Fruit fly (Drosophila melanogaster) whole organism, wandering third instar larva: ENCODE measurements around the gene Arr2.
A peak's percentile ranks its signal among the peaks of the same experiment; 100 is the strongest.

Experiments used
- Abd-B ChIP-seq: fragments of >200 bp; optimal IDR thresholded peaks from 2 replicates; lab custom pipeline; 2017; ENCODE audit warnings: missing biosample characterization, missing genetic modification characterization
- CG32264 ChIP-seq: fragments of 200-800 bp; sonication (Bioruptor generic); optimal IDR thresholded peaks from 2 replicates; lab custom pipeline; 2016; ENCODE audit warnings: missing biosample characterization, missing genetic modification characterization
- CG9705 ChIP-seq: fragments of 200-800 bp; sonication (Bioruptor generic); optimal IDR thresholded peaks from 2 replicates; lab custom pipeline; 2018; ENCODE audit warnings: missing biosample characterization, mild to moderate bottlenecking, missing genetic modification characterization
- CrebA ChIP-seq: fragments of 200-800 bp; sonication (Bioruptor generic); optimal IDR thresholded peaks from 2 replicates; lab custom pipeline; 2016; ENCODE audit warnings: missing biosample characterization, mild to moderate bottlenecking, missing genetic modification characterization, borderline replicate concordance
- Dfd ChIP-seq: fragments of >200 bp; optimal IDR thresholded peaks from 2 replicates; lab custom pipeline; 2017; ENCODE audit warnings: missing biosample characterization, missing genetic modification characterization
- Dif ChIP-seq: fragments of 200-275, 200-300 bp; sonication (Bioruptor generic); optimal IDR thresholded peaks from 2 replicates; lab custom pipeline; 2018; ENCODE audit warnings: missing biosample characterization, missing genetic modification characterization; ENCODE audit not compliant: partially characterized antibody
- GATAd ChIP-seq: sonication (Bioruptor generic); optimal IDR thresholded peaks from 2 replicates; lab custom pipeline; 2016; ENCODE audit warnings: missing biosample characterization, missing genetic modification characterization
- HLH106 ChIP-seq: fragments of 200-800 bp; optimal IDR thresholded peaks from 3 replicates; lab custom pipeline; 2019; ENCODE audit warnings: missing biosample characterization, mild to moderate bottlenecking, missing genetic modification characterization, moderate library complexity
- Hnf4 ChIP-seq: fragments of 200-800 bp; sonication (Bioruptor generic); optimal IDR thresholded peaks from 2 replicates; lab custom pipeline; 2016; ENCODE audit warnings: missing biosample characterization, mild to moderate bottlenecking, missing genetic modification characterization
- Hr78 ChIP-seq: fragments of >200 bp; optimal IDR thresholded peaks from 2 replicates; lab custom pipeline; 2017; ENCODE audit warnings: missing biosample characterization, missing genetic modification characterization
- Hr83 ChIP-seq: fragments of 200-300 bp; sonication (Bioruptor generic); optimal IDR thresholded peaks from 2 replicates; lab custom pipeline; 2016; ENCODE audit warnings: missing biosample characterization, mild to moderate bottlenecking, missing genetic modification characterization, moderate library complexity; ENCODE audit not compliant: poor library complexity, severe bottlenecking
- Jra ChIP-seq: sonication (Bioruptor generic); optimal IDR thresholded peaks from 2 replicates; lab custom pipeline; 2016; ENCODE audit warnings: missing biosample characterization, missing genetic modification characterization
- Mio ChIP-seq: sonication (Bioruptor generic); optimal IDR thresholded peaks from 2 replicates; lab custom pipeline; 2016; ENCODE audit warnings: missing biosample characterization, missing genetic modification characterization
- Myc ChIP-seq: fragments of >200 bp; optimal IDR thresholded peaks from 2 replicates; lab custom pipeline; 2017
- N ChIP-seq: fragments of >200 bp; optimal IDR thresholded peaks from 2 replicates; lab custom pipeline; 2018; ENCODE audit warnings: missing biosample characterization, missing external identifiers, missing genetic modification characterization
- OdsH ChIP-seq: fragments of 200-800 bp; sonication (Bioruptor generic); optimal IDR thresholded peaks from 2 replicates; lab custom pipeline; 2016; ENCODE audit warnings: missing biosample characterization, mild to moderate bottlenecking, missing genetic modification characterization
- Rel ChIP-seq, 2 experiments: fragments of 200-800 bp; sonication (Bioruptor generic) in 1 of 2; optimal IDR thresholded peaks; 2 replicates in 1 of 2; 3 replicates in 1 of 2; lab custom pipeline; 2016 to 2019; ENCODE audit warnings: mild to moderate bottlenecking in 2 of 2, missing biosample characterization in 2 of 2, missing genetic modification characterization in 2 of 2, moderate library complexity in 1 of 2
- Sp1 ChIP-seq: fragments of 200-800 bp; sonication (Bioruptor generic); optimal IDR thresholded peaks from 3 replicates; lab custom pipeline; 2019; ENCODE audit warnings: missing biosample characterization, mild to moderate bottlenecking, missing genetic modification characterization, moderate library complexity
- Vsx2 ChIP-seq: fragments of 200-300, 225-300 bp; sonication (Bioruptor generic); optimal IDR thresholded peaks from 2 replicates; lab custom pipeline; 2018; ENCODE audit warnings: missing biosample characterization, missing genetic modification characterization; ENCODE audit not compliant: partially characterized antibody
- br ChIP-seq: fragments of 200-800 bp; sonication (Bioruptor generic); optimal IDR thresholded peaks from 2 replicates; lab custom pipeline; 2016; ENCODE audit warnings: missing biosample characterization, missing genetic modification characterization
- brk ChIP-seq: fragments of 200-800 bp; sonication (Bioruptor generic); optimal IDR thresholded peaks from 2 replicates; lab custom pipeline; 2016; ENCODE audit warnings: missing biosample characterization, mild to moderate bottlenecking, missing genetic modification characterization
- dl ChIP-seq, 2 experiments: fragments of 175-275, 200-275 bp in 1 of 2; fragments of 200-275 bp in 1 of 2; sonication (Bioruptor generic); optimal IDR thresholded peaks; lab custom pipeline; 2018; ENCODE audit warnings: mild to moderate bottlenecking in 2 of 2, missing biosample characterization in 2 of 2, missing genetic modification characterization in 2 of 2, moderate library complexity in 2 of 2; ENCODE audit not compliant: partially characterized antibody in 2 of 2, insufficient read depth in 1 of 2
- dmrt93B ChIP-seq: fragments of 200-800 bp; sonication (Bioruptor generic); optimal IDR thresholded peaks from 2 replicates; lab custom pipeline; 2018; ENCODE audit warnings: missing biosample characterization, mild to moderate bottlenecking, missing genetic modification characterization
- dsf ChIP-seq: sonication (Bioruptor generic); optimal IDR thresholded peaks from 2 replicates; lab custom pipeline; 2016; ENCODE audit warnings: missing biosample characterization, missing genetic modification characterization, borderline replicate concordance
- ey ChIP-seq: fragments of 200-800 bp; sonication (Bioruptor generic); optimal IDR thresholded peaks from 2 replicates; lab custom pipeline; 2016; ENCODE audit warnings: missing biosample characterization, missing genetic modification characterization
- foxo ChIP-seq, 2 experiments: fragments of 200-800 bp; sonication (Bioruptor generic); optimal IDR thresholded peaks; 2 replicates in 1 of 2; 3 replicates in 1 of 2; lab custom pipeline; 2016 to 2017; ENCODE audit warnings: missing biosample characterization in 2 of 2, missing genetic modification characterization in 2 of 2
- fru ChIP-seq: fragments of 200-800 bp; sonication (Bioruptor generic); optimal IDR thresholded peaks from 3 replicates; lab custom pipeline; 2016; ENCODE audit warnings: missing biosample characterization, mild to moderate bottlenecking, missing genetic modification characterization
- h ChIP-seq: fragments of 200-800 bp; sonication (Bioruptor generic); optimal IDR thresholded peaks from 3 replicates; lab custom pipeline; 2016; ENCODE audit warnings: missing biosample characterization, mild to moderate bottlenecking, missing genetic modification characterization
- jim ChIP-seq: fragments of 175-275, 200-325 bp; sonication (Bioruptor generic); optimal IDR thresholded peaks from 2 replicates; lab custom pipeline; 2016; ENCODE audit warnings: missing biosample characterization, mild to moderate bottlenecking, missing genetic modification characterization
- lola ChIP-seq: fragments of >200 bp; optimal IDR thresholded peaks from 2 replicates; lab custom pipeline; 2017; ENCODE audit warnings: missing biosample characterization, missing genetic modification characterization
- pan ChIP-seq: fragments of >200 bp; optimal IDR thresholded peaks from 2 replicates; lab custom pipeline; 2017
- psq ChIP-seq: fragments of 200-800 bp; sonication (Bioruptor generic); optimal IDR thresholded peaks from 3 replicates; lab custom pipeline; 2017; ENCODE audit warnings: missing biosample characterization, mild to moderate bottlenecking, missing genetic modification characterization, moderate library complexity
- rgr ChIP-seq: fragments of 200-800 bp; sonication (Bioruptor generic); optimal IDR thresholded peaks from 3 replicates; lab custom pipeline; 2016; ENCODE audit warnings: missing biosample characterization, mild to moderate bottlenecking, missing genetic modification characterization
- sage ChIP-seq: fragments of 200-800 bp; sonication (Bioruptor generic); optimal IDR thresholded peaks from 2 replicates; lab custom pipeline; 2016; ENCODE audit warnings: missing biosample characterization, mild to moderate bottlenecking, missing genetic modification characterization
- sv ChIP-seq: fragments of 200-800 bp; sonication (Bioruptor generic); optimal IDR thresholded peaks from 3 replicates; lab custom pipeline; 2016; ENCODE audit warnings: missing biosample characterization, missing genetic modification characterization
- tai ChIP-seq: sonication (Bioruptor generic); optimal IDR thresholded peaks from 2 replicates; lab custom pipeline; 2016; ENCODE audit warnings: missing biosample characterization, missing genetic modification characterization
- usp ChIP-seq: fragments of >200 bp; optimal IDR thresholded peaks from 2 replicates; lab custom pipeline; 2017; ENCODE audit warnings: missing biosample characterization, missing genetic modification characterization
- woc ChIP-seq: sonication (Bioruptor generic); optimal IDR thresholded peaks from 2 replicates; lab custom pipeline; 2016; ENCODE audit warnings: missing biosample characterization, mild to moderate bottlenecking, missing genetic modification characterization

The Arr2 gene

dm6 chr3L:8675029-8675544 lies 26.4 kb upstream of the Arr2 start:
- TF ChIP-seq sv (GFP tag; lab: Kevin White, UChicago): no peak
- no peak for TF ChIP-seq N (GFP tag; lab: Kevin White, UChicago)
- no peak for TF ChIP-seq woc
- no peak for TF ChIP-seq GATAd (GFP tag; lab: Kevin White, UChicago)
- TF ChIP-seq rgr (GFP tag; lab: Kevin White, UChicago): no peak
- TF ChIP-seq jim (GFP tag; lab: Kevin White, UChicago): no peak
- no peak for TF ChIP-seq dl (GFP tag; optimal IDR thresholded peaks at IDR 0.05; lab: Kevin White, UChicago; ENCODE audit: insufficient read depth in 1 of 2, partially characterized antibody in 2 of 2)
- TF ChIP-seq Myc: no peak
- TF ChIP-seq Sp1 (GFP tag; lab: Kevin White, UChicago): no peak
- no peak for TF ChIP-seq Vsx2 (GFP tag; lab: Kevin White, UChicago)
- no peak for TF ChIP-seq tai (GFP tag; lab: Kevin White, UChicago)
- no peak for TF ChIP-seq CG32264 (GFP tag; lab: Kevin White, UChicago)
- TF ChIP-seq br (GFP tag; lab: Kevin White, UChicago): peak; percentile 69
- TF ChIP-seq Dif (GFP tag; lab: Kevin White, UChicago): no peak
- TF ChIP-seq HLH106 (tag; lab: Kevin White, UChicago): no peak
- TF ChIP-seq CrebA (GFP tag; lab: Kevin White, UChicago): no peak
- no peak for TF ChIP-seq OdsH (GFP tag; lab: Kevin White, UChicago)
- no peak for TF ChIP-seq Abd-B
- no peak for TF ChIP-seq pan (lab: Kevin White, UChicago)
- TF ChIP-seq dsf (GFP tag; lab: Kevin White, UChicago): no peak
- no peak for TF ChIP-seq Dfd (GFP tag; lab: Kevin White, UChicago)
- no peak for TF ChIP-seq psq (GFP tag; lab: Kevin White, UChicago)
- no peak for TF ChIP-seq ey (GFP tag; lab: Kevin White, UChicago)
- no peak for TF ChIP-seq lola (GFP tag; lab: Kevin White, UChicago)
- no peak for TF ChIP-seq Hr83 (GFP tag; lab: Kevin White, UChicago)
- no peak for TF ChIP-seq sage (GFP tag; lab: Kevin White, UChicago)
- TF ChIP-seq Jra: no peak
- peak; percentile 56 for TF ChIP-seq fru (GFP tag; lab: Kevin White, UChicago)
- no peak for TF ChIP-seq Rel (GFP tag; optimal IDR thresholded peaks at IDR 0.05; lab: Kevin White, UChicago)
- peak; percentile 100 for TF ChIP-seq Rel (tag; optimal IDR thresholded peaks at IDR 0.05; lab: Kevin White, UChicago)
- no peak for TF ChIP-seq Hnf4 (GFP tag; lab: Kevin White, UChicago)
- peak in 1 of 2 experiments; percentile 21 for TF ChIP-seq foxo (GFP tag; optimal IDR thresholded peaks at IDR 0.05; lab: Kevin White, UChicago)
- no peak for TF ChIP-seq h (GFP tag; lab: Kevin White, UChicago)
- no peak for TF ChIP-seq usp
- TF ChIP-seq dmrt93B (GFP tag; lab: Kevin White, UChicago): peak; percentile 18
- TF ChIP-seq Hr78 (GFP tag; lab: Kevin White, UChicago): no peak
- TF ChIP-seq CG9705 (GFP tag; lab: Kevin White, UChicago): peak; percentile 9
- TF ChIP-seq brk (GFP tag; lab: Kevin White, UChicago): no peak
- TF ChIP-seq Mio (GFP tag; lab: Kevin White, UChicago): no peak
- TF ChIP-seq, all 38 proteins: peak for 6

dm6 chr3L:8673377-8674000 lies 24.8 kb upstream of the Arr2 start:
- no peak for TF ChIP-seq br (GFP tag; lab: Kevin White, UChicago)
- TF ChIP-seq h (GFP tag; lab: Kevin White, UChicago): peak; percentile 24
- TF ChIP-seq, all 38 proteins: peak for 1
